Worm (Caenorhabditis elegans): ENCODE measurements around the gene pde-2.

DNA sequence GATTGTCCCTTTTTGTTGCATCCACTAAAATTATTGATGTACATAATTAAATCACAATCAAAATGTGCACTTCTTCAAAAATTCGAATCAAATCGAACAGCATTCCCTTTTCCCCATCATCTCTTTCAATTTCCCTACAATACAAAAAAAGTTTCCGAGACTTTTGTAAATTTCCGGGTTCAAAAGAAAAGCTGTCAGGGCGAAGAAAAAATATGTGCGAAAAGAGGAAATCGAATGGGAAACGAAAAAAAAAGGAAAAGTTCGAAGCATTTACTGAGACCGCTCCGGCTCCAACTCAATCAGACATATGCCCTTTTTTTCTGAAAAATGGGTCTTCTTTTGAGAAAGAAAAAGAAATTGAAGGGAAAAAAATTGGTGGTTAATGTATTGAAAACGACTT is 32.5 kb downstream of the pde-2 start:
- TF ChIP-seq flt-1 (GFP tag; IDR thresholded peaks at IDR 0.05) = no peak
- no peak for TF ChIP-seq ztf-29 (GFP tag; IDR thresholded peaks at IDR 0.05)
- TF ChIP-seq T22C8.4 (GFP tag; IDR thresholded peaks at IDR 0.05) = no peak

All from whole organism, midembryonic.